Worm (Caenorhabditis elegans): ENCODE measurements around the gene R13H4.7.

ce11 chrV:11853723-11854122 lies 14.3 kb downstream of the R13H4.7 start:
- no peak for TF ChIP-seq ekl-4 (GFP tag; IDR thresholded peaks at IDR 0.05)
- TF ChIP-seq zfh-2 (GFP tag; conservative IDR thresholded peaks at IDR 0.05) = no peak
- no peak for TF ChIP-seq mcd-1 (GFP tag; IDR thresholded peaks at IDR 0.05)
- no peak for TF ChIP-seq B0019.2 (GFP tag; conservative IDR thresholded peaks at IDR 0.05)

Measured in whole organism, young adult.